Worm (Caenorhabditis elegans) whole organism, late embryonic: ENCODE measurements around the gene C50F4.4.

Experiments
- C08G9.2 ChIP-seq: sonication (generic microtip); optimal IDR thresholded peaks from 2 replicates; lab custom pipeline; 2016; ENCODE audit warnings: mild to moderate bottlenecking, missing genetic modification characterization, moderate library complexity, missing compliant biosample characterization
- K09A11.1 ChIP-seq: sonication (generic microtip); optimal IDR thresholded peaks from 2 replicates; lab custom pipeline; 2017; ENCODE audit warnings: antibody characterized with exemption, mild to moderate bottlenecking, missing genetic modification characterization, missing compliant biosample characterization; ENCODE audit not compliant: insufficient read depth
- ahr-1 ChIP-seq: sonication (generic microtip); optimal IDR thresholded peaks from 2 replicates; lab custom pipeline; 2016; ENCODE audit warnings: missing genetic modification characterization, missing compliant biosample characterization
- ama-1 ChIP-seq: fragments of 150-350 bp; optimal IDR thresholded peaks from 2 replicates; lab custom pipeline; 2014
- ceh-14 ChIP-seq: sonication (generic microtip); optimal IDR thresholded peaks from 2 replicates; lab custom pipeline; 2016; ENCODE audit warnings: missing genotype, missing genetic modification characterization, missing compliant biosample characterization
- ceh-18 ChIP-seq: sonication (generic microtip); optimal IDR thresholded peaks from 2 replicates; lab custom pipeline; 2016; ENCODE audit warnings: missing genetic modification characterization, missing compliant biosample characterization
- ceh-19 ChIP-seq: fragments of 200-800 bp; sonication (Bioruptor generic); optimal IDR thresholded peaks from 2 replicates; lab custom pipeline; 2018; ENCODE audit warnings: mild to moderate bottlenecking, missing genetic modification characterization, missing compliant biosample characterization
- ceh-2 ChIP-seq: sonication (generic microtip); optimal IDR thresholded peaks from 2 replicates; lab custom pipeline; 2016; ENCODE audit warnings: missing genotype, missing genetic modification characterization, missing compliant biosample characterization
- ceh-30 ChIP-seq: fragments of 150-350 bp; optimal IDR thresholded peaks from 2 replicates; lab custom pipeline; 2014; ENCODE audit warnings: missing biosample characterization, missing genetic modification characterization
- ceh-31 ChIP-seq: sonication (generic microtip); optimal IDR thresholded peaks from 2 replicates; lab custom pipeline; 2016; ENCODE audit warnings: missing genetic modification characterization, missing compliant biosample characterization
- ceh-34 ChIP-seq: sonication (generic microtip); optimal IDR thresholded peaks from 2 replicates; lab custom pipeline; 2016; ENCODE audit warnings: mild to moderate bottlenecking, missing genetic modification characterization, missing compliant biosample characterization
- ceh-45 ChIP-seq: fragments of 200-800 bp; sonication (Bioruptor generic); IDR thresholded peaks from 2 replicates; pipeline ENCODE4 v1.3.6; 2022; ENCODE audit warnings: missing genetic modification reagents, missing genetic modification characterization, missing compliant biosample characterization
- ceh-6 ChIP-seq: fragments of 200-800 bp; sonication (Bioruptor generic); optimal IDR thresholded peaks from 2 replicates; lab custom pipeline; 2018; ENCODE audit warnings: mild to moderate bottlenecking, missing genetic modification characterization, missing compliant biosample characterization
- che-1 ChIP-seq: sonication (generic microtip); optimal IDR thresholded peaks from 2 replicates; lab custom pipeline; 2016; ENCODE audit warnings: mild to moderate bottlenecking, missing genetic modification characterization, missing compliant biosample characterization
- dmd-4 ChIP-seq: sonication (generic microtip); optimal IDR thresholded peaks from 2 replicates; lab custom pipeline; 2016; ENCODE audit warnings: borderline replicate concordance, missing genetic modification characterization, missing compliant biosample characterization
- dve-1 ChIP-seq: sonication (generic microtip); optimal IDR thresholded peaks from 2 replicates; lab custom pipeline; 2017; ENCODE audit warnings: antibody characterized with exemption, mild to moderate bottlenecking, missing genetic modification characterization, missing compliant biosample characterization
- elt-2 ChIP-seq: sonication (generic microtip); optimal IDR thresholded peaks from 2 replicates; lab custom pipeline; 2016; ENCODE audit warnings: missing genetic modification reagents, missing genetic modification characterization, missing compliant biosample characterization
- elt-4 ChIP-seq: sonication (generic microtip); optimal IDR thresholded peaks from 2 replicates; lab custom pipeline; 2016; ENCODE audit warnings: missing genetic modification characterization, missing compliant biosample characterization
- ets-4 ChIP-seq: sonication (generic microtip); optimal IDR thresholded peaks from 2 replicates; lab custom pipeline; 2016; ENCODE audit warnings: missing genetic modification characterization, missing compliant biosample characterization
- fax-1 ChIP-seq: sonication (generic microtip); optimal IDR thresholded peaks from 2 replicates; lab custom pipeline; 2016; ENCODE audit warnings: missing genotype, missing genetic modification characterization, missing compliant biosample characterization
- fkh-10 ChIP-seq: fragments of 150-350 bp; optimal IDR thresholded peaks from 2 replicates; lab custom pipeline; 2014; ENCODE audit warnings: missing biosample characterization, missing genetic modification reagents, missing genetic modification characterization
- gmeb-2 ChIP-seq: sonication (generic microtip); optimal IDR thresholded peaks from 2 replicates; lab custom pipeline; 2016; ENCODE audit warnings: missing genetic modification characterization, inconsistent platforms, missing compliant biosample characterization
- hlh-30 ChIP-seq: sonication (generic microtip); optimal IDR thresholded peaks from 2 replicates; lab custom pipeline; 2017; ENCODE audit warnings: antibody characterized with exemption, missing genetic modification characterization, missing compliant biosample characterization; ENCODE audit not compliant: insufficient read depth
- hlh-6 ChIP-seq: sonication (generic microtip); optimal IDR thresholded peaks from 2 replicates; lab custom pipeline; 2016; ENCODE audit warnings: missing genotype, missing genetic modification characterization, missing compliant biosample characterization
- hlh-8 ChIP-seq: sonication (generic microtip); optimal IDR thresholded peaks from 2 replicates; lab custom pipeline; 2016; ENCODE audit warnings: missing genotype, missing genetic modification characterization, missing compliant biosample characterization
- lin-11 ChIP-seq: fragments of 200-800 bp; sonication (Bioruptor generic); optimal IDR thresholded peaks from 2 replicates; lab custom pipeline; 2018; ENCODE audit warnings: mild to moderate bottlenecking, missing genetic modification characterization, missing compliant biosample characterization
- nfya-1 ChIP-seq: sonication (generic microtip); optimal IDR thresholded peaks from 2 replicates; lab custom pipeline; 2017; ENCODE audit warnings: missing genetic modification characterization, mild to moderate bottlenecking, missing compliant biosample characterization, antibody characterized with exemption, moderate library complexity
- nhr-232 ChIP-seq: sonication (generic microtip); optimal IDR thresholded peaks from 2 replicates; lab custom pipeline; 2016; ENCODE audit warnings: missing genetic modification characterization, missing compliant biosample characterization
- npax-4 ChIP-seq: sonication (generic microtip); optimal IDR thresholded peaks from 2 replicates; lab custom pipeline; 2016; ENCODE audit warnings: missing genetic modification characterization, missing compliant biosample characterization
- pat-9 ChIP-seq: fragments of 200-800 bp; sonication (Bioruptor generic); optimal IDR thresholded peaks from 2 replicates; lab custom pipeline; 2018; ENCODE audit warnings: mild to moderate bottlenecking, missing genetic modification characterization, moderate library complexity, missing compliant biosample characterization
- pha-2 ChIP-seq: sonication (generic microtip); optimal IDR thresholded peaks from 2 replicates; lab custom pipeline; 2017; ENCODE audit warnings: mild to moderate bottlenecking, missing genetic modification characterization, missing compliant biosample characterization
- pha-4 ChIP-seq: fragments of 150-350 bp; optimal IDR thresholded peaks from 2 replicates; lab custom pipeline; 2018; ENCODE audit warnings: missing biosample characterization, missing genetic modification reagents, missing genetic modification characterization
- pqm-1 ChIP-seq: sonication (generic microtip); optimal IDR thresholded peaks from 2 replicates; lab custom pipeline; 2016; ENCODE audit warnings: missing genetic modification characterization, missing compliant biosample characterization
- pros-1 ChIP-seq: fragments of 150-350 bp; optimal IDR thresholded peaks from 2 replicates; lab custom pipeline; 2014; ENCODE audit warnings: missing biosample characterization, missing genetic modification reagents, missing genetic modification characterization
- ref-2 ChIP-seq: sonication (generic microtip); optimal IDR thresholded peaks from 2 replicates; lab custom pipeline; 2016; ENCODE audit warnings: missing genetic modification characterization, missing compliant biosample characterization
- rnt-1 ChIP-seq: sonication (generic microtip); optimal IDR thresholded peaks from 2 replicates; lab custom pipeline; 2016; ENCODE audit warnings: missing genetic modification characterization, missing compliant biosample characterization
- tbx-2 ChIP-seq: sonication (generic microtip); optimal IDR thresholded peaks from 2 replicates; lab custom pipeline; 2016; ENCODE audit warnings: missing genetic modification characterization, missing compliant biosample characterization
- tbx-7 ChIP-seq: sonication (generic microtip); optimal IDR thresholded peaks from 2 replicates; lab custom pipeline; 2016; ENCODE audit warnings: missing genotype, missing genetic modification characterization, missing compliant biosample characterization
- ttx-3 ChIP-seq: sonication (generic microtip); optimal IDR thresholded peaks from 2 replicates; lab custom pipeline; 2016; ENCODE audit warnings: missing genetic modification reagents, missing genetic modification characterization, missing compliant biosample characterization
- unc-55 ChIP-seq: sonication (generic microtip); optimal IDR thresholded peaks from 2 replicates; lab custom pipeline; 2017; ENCODE audit warnings: missing biosample characterization, missing genetic modification reagents, missing genetic modification characterization
- zip-5 ChIP-seq: sonication (generic microtip); optimal IDR thresholded peaks from 2 replicates; lab custom pipeline; 2016; ENCODE audit warnings: missing genetic modification characterization, missing compliant biosample characterization

C50F4.4 gene

DNA sequence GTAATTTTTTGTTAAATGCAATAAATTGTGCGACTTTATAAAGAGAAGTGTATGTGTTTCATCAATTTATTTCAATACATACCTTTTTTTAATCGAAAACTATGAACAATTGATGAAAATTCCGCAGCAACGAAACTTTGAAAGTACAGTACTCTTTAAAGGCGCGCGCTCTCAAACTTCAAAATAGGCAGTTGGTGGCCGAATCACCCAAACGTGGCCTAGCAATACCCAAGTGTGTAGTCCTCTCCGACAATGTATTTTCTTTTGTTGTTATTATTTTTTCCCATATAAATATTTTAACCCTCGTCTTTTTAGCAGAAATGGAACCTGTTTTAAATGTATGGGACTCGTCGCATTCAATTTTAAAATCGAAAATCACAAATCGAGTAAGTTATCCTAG lies at the start of gene C50F4.4:
Gene C50F4.4 (plus strand): TSS at position 267 of the 400 bp plus-strand sequence.
- peak; percentile 46 for TF ChIP-seq ceh-2
- TF ChIP-seq tbx-7 = peak; percentile 23
- TF ChIP-seq unc-55 (GFP tag; lab: Kevin White, UChicago) = no peak
- peak; percentile 73 for TF ChIP-seq C08G9.2 (tag; lab: Kevin White, UChicago)
- TF ChIP-seq ceh-6 (GFP tag; lab: Kevin White, UChicago) = no peak
- TF ChIP-seq dve-1 (tag; lab: Kevin White, UChicago) = no peak
- TF ChIP-seq ets-4 (tag; lab: Kevin White, UChicago) = peak; percentile 47
- TF ChIP-seq ceh-31 (tag; lab: Kevin White, UChicago) = peak; percentile 56
- peak; percentile 51 for TF ChIP-seq tbx-2 (tag; lab: Kevin White, UChicago)
- TF ChIP-seq hlh-8 (tag; lab: Kevin White, UChicago) = peak; percentile 22

DNA sequence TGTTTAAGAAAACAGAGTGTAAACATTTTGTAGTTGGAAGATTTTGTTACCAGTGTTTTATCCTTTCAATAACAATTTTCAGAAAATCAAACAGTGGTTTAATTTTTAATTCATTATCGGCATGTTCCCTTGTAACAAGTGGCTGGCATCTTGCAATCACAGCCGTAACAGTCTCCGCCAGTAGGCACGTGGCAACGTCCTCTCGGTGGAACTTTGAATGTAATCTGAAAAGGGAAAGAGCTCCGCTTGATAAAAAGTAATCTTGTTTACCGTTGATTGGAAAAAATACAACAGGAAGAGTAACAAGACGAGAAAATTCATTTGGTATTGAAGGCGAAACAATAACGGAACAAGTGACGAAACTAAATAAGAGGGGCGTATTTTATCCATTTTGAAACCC lies 47.2 kb upstream of the C50F4.4 start, which contains the start of gene K06A4.10:
Gene K06A4.10 (minus strand): TSS at position 390 of the 400 bp plus-strand sequence.
- TF ChIP-seq pqm-1 (tag; lab: Kevin White, UChicago) (no peak), fax-1 (no peak), pros-1 (tag; lab: Kevin White, UChicago) (no peak), elt-4 (no peak), gmeb-2 (tag; lab: Kevin White, UChicago) (no peak), ceh-6 (GFP tag; lab: Kevin White, UChicago) (no peak), ceh-14 (tag; lab: Kevin White, UChicago) (no peak), ttx-3 (tag; lab: Kevin White, UChicago) (no peak), tbx-2 (tag; lab: Kevin White, UChicago) (no peak), dmd-4 (tag; lab: Kevin White, UChicago) (no peak), C08G9.2 (tag; lab: Kevin White, UChicago) (no peak), ceh-31 (tag; lab: Kevin White, UChicago) (no peak), ceh-18 (no peak), ahr-1 (tag; lab: Kevin White, UChicago) (no peak), ref-2 (no peak)

DNA sequence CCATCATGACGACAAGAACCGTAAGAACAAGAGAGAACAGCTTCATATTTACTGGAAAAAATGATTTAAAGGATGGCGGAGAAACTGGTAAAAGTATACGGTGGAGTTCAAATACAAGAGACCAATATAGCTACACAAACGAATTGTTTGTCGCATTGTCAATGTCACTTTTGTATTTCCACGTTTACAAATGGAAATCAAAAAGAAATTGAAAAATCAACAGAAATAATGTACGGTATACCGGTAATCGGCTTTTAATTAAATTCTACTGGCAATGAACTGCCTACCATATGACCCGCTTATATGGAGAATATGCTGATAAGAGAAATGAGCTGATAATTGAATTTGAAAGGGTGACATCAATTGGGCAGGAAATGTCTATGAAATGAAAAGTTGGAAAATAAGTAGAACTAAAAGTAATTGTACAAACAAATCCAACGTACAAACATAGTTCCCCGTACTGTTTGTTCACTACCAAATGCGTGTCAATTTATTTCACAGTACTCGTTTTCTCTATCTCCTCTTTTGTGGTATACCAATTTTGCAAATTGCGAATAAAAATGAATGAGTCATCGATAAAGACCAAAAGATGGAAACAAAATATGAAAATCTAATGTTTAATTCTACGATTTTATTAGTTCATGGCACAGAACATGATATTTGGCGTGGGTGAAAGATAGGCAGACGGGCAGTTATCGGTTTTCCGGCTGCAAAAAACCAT lies 45.0 kb upstream of the C50F4.4 start, which contains the start of gene K06A4.7:
Gene K06A4.7 (minus strand): TSS at position 51 of the 721 bp plus-strand sequence.
- TF ChIP-seq elt-2 (tag; lab: Kevin White, UChicago) (peak; percentile 37), nfya-1 (tag; lab: Kevin White, UChicago) (no peak)

DNA sequence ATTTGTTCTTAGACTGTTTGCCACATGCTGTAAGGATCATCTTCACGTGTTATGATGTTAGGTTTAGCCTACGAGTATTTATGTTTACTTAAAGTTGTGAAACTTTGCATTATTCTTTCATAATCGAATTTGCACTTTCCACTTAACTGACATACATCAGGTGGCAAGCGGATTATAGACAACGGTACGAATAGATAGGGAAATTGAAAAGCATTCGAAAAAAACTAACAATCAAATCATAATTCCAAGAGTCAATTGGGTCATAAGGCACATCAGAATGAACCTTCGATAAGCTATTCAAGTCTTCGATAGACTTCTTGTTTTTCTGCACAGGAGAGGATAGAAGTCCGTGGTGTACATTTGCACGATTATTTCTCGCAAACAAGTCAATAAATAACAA lies 44.1 kb upstream of the C50F4.4 start:
- TF ChIP-seq rnt-1 = no peak
- no peak for TF ChIP-seq ama-1 (lab: Kevin White, UChicago)
- no peak for TF ChIP-seq elt-2 (tag; lab: Kevin White, UChicago)
- TF ChIP-seq dve-1 (tag; lab: Kevin White, UChicago) = no peak
- TF ChIP-seq che-1 (tag; lab: Kevin White, UChicago) = no peak
- TF ChIP-seq ceh-2 = no peak
- TF ChIP-seq hlh-6 (tag; lab: Kevin White, UChicago) = no peak
- no peak for TF ChIP-seq ceh-45 (GFP tag; lab: Robert Waterston, UW)
- TF ChIP-seq elt-4 = no peak
- no peak for TF ChIP-seq tbx-7
- TF ChIP-seq npax-4 = no peak
- TF ChIP-seq unc-55 (GFP tag; lab: Kevin White, UChicago) = no peak
- no peak for TF ChIP-seq nhr-232 (tag; lab: Kevin White, UChicago)
- no peak for TF ChIP-seq zip-5 (tag; lab: Kevin White, UChicago)

DNA sequence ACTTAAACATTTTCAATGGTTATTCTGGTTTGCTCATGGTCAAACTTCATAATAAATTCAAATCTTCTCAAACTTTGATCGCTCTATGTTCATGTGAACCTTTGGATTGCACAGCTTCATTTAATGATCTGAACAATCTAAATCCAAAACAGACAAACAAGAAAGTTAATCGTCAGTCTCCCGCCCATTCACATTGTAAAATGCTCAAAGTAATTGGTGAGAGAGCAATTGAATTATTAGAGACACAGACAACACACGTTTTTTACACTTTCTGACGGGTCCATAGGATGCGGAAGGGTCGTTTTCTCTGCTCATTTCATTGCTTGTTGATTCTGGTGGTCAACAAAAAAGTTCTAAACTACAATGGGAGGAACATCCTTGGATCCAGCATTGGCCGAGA lies 39.8 kb upstream of the C50F4.4 start, which contains the start of gene gsnl-1:
Gene gsnl-1 (plus strand): TSS at position 301 of the 400 bp plus-strand sequence.
- TF ChIP-seq K09A11.1 (tag; lab: Kevin White, UChicago) (no peak), ceh-14 (tag; lab: Kevin White, UChicago) (no peak), lin-11 (no peak), dve-1 (tag; lab: Kevin White, UChicago) (no peak), npax-4 (no peak), ceh-30 (tag; lab: Kevin White, UChicago) (no peak), hlh-30 (tag; lab: Kevin White, UChicago) (no peak), pat-9 (tag; lab: Kevin White, UChicago) (no peak), ceh-19 (GFP tag; lab: Kevin White, UChicago) (no peak), ceh-45 (GFP tag; lab: Robert Waterston, UW) (no peak), C08G9.2 (tag; lab: Kevin White, UChicago) (no peak), pha-2 (tag; lab: Kevin White, UChicago) (no peak), ceh-2 (no peak), fkh-10 (GFP tag; lab: Kevin White, UChicago) (no peak), ttx-3 (tag; lab: Kevin White, UChicago) (no peak), unc-55 (GFP tag; lab: Kevin White, UChicago) (no peak), pha-4 (tag; lab: Kevin White, UChicago) (no peak), ceh-34 (no peak), ceh-31 (tag; lab: Kevin White, UChicago) (no peak)
